Worm (Caenorhabditis elegans) whole organism, L4/young adult: ENCODE results near the gene M142.8.

Experiments
- W03F9.2 ChIP-seq: fragments of 150-350 bp; optimal IDR thresholded peaks from 2 replicates; lab custom pipeline; 2014; ENCODE audit warnings: missing biosample characterization, missing genetic modification characterization
- dao-5 ChIP-seq: sonication (generic microtip); optimal IDR thresholded peaks from 2 replicates; lab custom pipeline; 2016; ENCODE audit warnings: missing genotype, missing genetic modification characterization, moderate library complexity, missing compliant biosample characterization

DNA sequence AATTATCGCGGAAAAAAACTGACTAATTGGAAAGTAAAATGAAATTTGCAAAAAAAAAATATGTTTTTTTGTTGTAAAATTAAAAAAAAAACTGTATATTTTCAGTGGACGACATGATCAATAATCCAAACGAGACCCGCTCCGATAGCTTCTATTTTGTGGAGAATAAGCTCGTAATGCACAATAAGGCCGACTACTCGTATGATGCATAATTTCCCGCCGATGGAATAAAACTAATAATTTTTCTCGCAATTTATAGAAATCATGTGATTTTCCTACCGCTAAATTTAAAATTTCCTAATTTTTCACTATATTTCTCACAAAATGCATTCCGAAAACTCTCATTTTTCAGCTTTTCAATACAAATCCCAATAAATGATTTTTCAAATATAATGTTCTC lies 24.9 kb upstream of the M142.8 start:
- TF ChIP-seq dao-5 (tag; lab: Kevin White, UChicago) (no peak), W03F9.2 (no peak)
